Worm (Caenorhabditis elegans): Measurements from ENCODE around the gene slfl-4.
A peak's percentile ranks its signal among the peaks of the same experiment; 100 is the strongest.

Gene slfl-4

ce11 chrIV:5281457-5281856 is 7.1 kb downstream of the slfl-4 start (continued):
- TF ChIP-seq zip-11 (GFP tag; IDR thresholded peaks at IDR 0.05) (no peak), spr-3 (GFP tag; optimal IDR thresholded peaks at IDR 0.05) (no peak), madf-5 (GFP tag; IDR thresholded peaks at IDR 0.05) (no peak)

ce11 chrIV:5287190-5287589 is 12.9 kb downstream of the slfl-4 start:
- TF ChIP-seq hmg-1.1 (GFP tag; IDR thresholded peaks at IDR 0.05) (no peak), nhr-237 (tag; optimal IDR thresholded peaks at IDR 0.05) (no peak), T26A8.4 (GFP tag; IDR thresholded peaks at IDR 0.05) (no peak), ceh-32 (tag; optimal IDR thresholded peaks at IDR 0.05; ENCODE audit: poor library complexity) (no peak), mes-2 (tag; optimal IDR thresholded peaks at IDR 0.05; ENCODE audit: poor library complexity, severe bottlenecking) (no peak), T20F7.1 (GFP tag; optimal IDR thresholded peaks at IDR 0.05) (no peak), nhr-10 (tag; optimal IDR thresholded peaks at IDR 0.05) (no peak), mdt-29 (GFP tag; IDR thresholded peaks at IDR 0.05) (no peak), dve-1 (tag; optimal IDR thresholded peaks at IDR 0.05; ENCODE audit: insufficient read depth) (no peak), ceh-20 (GFP tag; IDR thresholded peaks at IDR 0.05) (no peak), hlh-30 (tag; optimal IDR thresholded peaks at IDR 0.05; ENCODE audit: insufficient read depth) (no peak), daf-12 (tag; optimal IDR thresholded peaks at IDR 0.05) (no peak), mep-1 (tag; optimal IDR thresholded peaks at IDR 0.05) (no peak), nhr-6 (tag; optimal IDR thresholded peaks at IDR 0.05) (no peak)

- TF ChIP-seq madf-9 (GFP tag; conservative IDR thresholded peaks at IDR 0.05) = no peak
- TF ChIP-seq snpc-4 (tag; optimal IDR thresholded peaks at IDR 0.05) = no peak
- no peak for TF ChIP-seq lin-1 (GFP tag; IDR thresholded peaks at IDR 0.05)
- TF ChIP-seq mdl-1 (tag; optimal IDR thresholded peaks at IDR 0.05) = no peak
- TF ChIP-seq mes-2 (tag; optimal IDR thresholded peaks at IDR 0.05; ENCODE audit: poor library complexity, severe bottlenecking) = no peak
- TF ChIP-seq nhr-237 (tag; optimal IDR thresholded peaks at IDR 0.05) = no peak
- no peak for TF ChIP-seq nhr-76 (tag; optimal IDR thresholded peaks at IDR 0.05)
- no peak for TF ChIP-seq fkh-10 (GFP tag; optimal IDR thresholded peaks at IDR 0.05)
- no peak for TF ChIP-seq Y105C5A.15 (GFP tag; IDR thresholded peaks at IDR 0.05)
- no peak for TF ChIP-seq rbr-2 (tag; optimal IDR thresholded peaks at IDR 0.05)
- TF ChIP-seq zip-11 (GFP tag; IDR thresholded peaks at IDR 0.05) = no peak
- no peak for TF ChIP-seq F26F4.8 (GFP tag; conservative IDR thresholded peaks at IDR 0.05)
- TF ChIP-seq Y75B8A.6 (GFP tag; IDR thresholded peaks at IDR 0.05) = no peak
- TF ChIP-seq F44E2.7 (GFP tag; IDR thresholded peaks at IDR 0.05) = no peak
Observed at ce11 chrIV:5288932-5289331, 14.6 kb downstream of the slfl-4 start.

- TF ChIP-seq ceh-44 (GFP tag; IDR thresholded peaks at IDR 0.05) (no peak), dmd-8 (GFP tag; IDR thresholded peaks at IDR 0.05) (no peak), ceh-82 (tag; optimal IDR thresholded peaks at IDR 0.05) (no peak)
Observed at ce11 chrIV:5290547-5290946, 16.2 kb downstream of the slfl-4 start, which contains the start of gene nlp-47. nlp-47 (plus strand) TSS chrIV:5290847.

- peak; percentile 56 for TF ChIP-seq aha-1 (tag)
- TF ChIP-seq ZK337.2 (GFP tag; IDR thresholded peaks at IDR 0.05) = no peak
- TF ChIP-seq unc-62 (GFP tag; optimal IDR thresholded peaks at IDR 0.05 in 1 of 2) = peak in 1 of 2 experiments; percentile 90
- TF ChIP-seq unc-62 (tag; optimal IDR thresholded peaks at IDR 0.05) = no peak
- TF ChIP-seq ceh-62 (tag; optimal IDR thresholded peaks at IDR 0.05) = no peak
- no peak for TF ChIP-seq T20F7.1 (GFP tag; optimal IDR thresholded peaks at IDR 0.05)
- TF ChIP-seq ctbp-1 (GFP tag; IDR thresholded peaks at IDR 0.05) = no peak
- TF ChIP-seq mep-1 (tag; optimal IDR thresholded peaks at IDR 0.05) = no peak
- TF ChIP-seq D1046.2 (GFP tag; IDR thresholded peaks at IDR 0.05) = no peak
- TF ChIP-seq attf-4 (tag; optimal IDR thresholded peaks at IDR 0.05) = no peak
Observed at ce11 chrIV:5291207-5291606, 16.9 kb downstream of the slfl-4 start.

Measured in whole organism, L4 larva.